Fruit fly (Drosophila melanogaster) whole organism, pupa: ENCODE measurements around the gene Usp30.
A peak's percentile ranks its signal among the peaks of the same experiment; 100 is the strongest.

Experiments used
- CG10348 ChIP-seq: fragments of 200-800 bp; sonication (Bioruptor generic); IDR thresholded peaks from 2 replicates; pipeline ENCODE4 v1.3.6; 2022; ENCODE audit warnings: missing biosample characterization, missing genetic modification characterization
- CG12605 ChIP-seq: fragments of 200-800 bp; sonication (Bioruptor generic); IDR thresholded peaks from 2 replicates; pipeline ENCODE4 v1.3.6; 2022; ENCODE audit warnings: missing biosample characterization, missing genetic modification characterization
- CG13204 ChIP-seq: fragments of 200-800 bp; sonication (Bioruptor generic); optimal IDR thresholded peaks from 2 replicates; lab custom pipeline; 2018; ENCODE audit warnings: missing biosample characterization, mild to moderate bottlenecking, missing genetic modification characterization, moderate library complexity
- CG14655 ChIP-seq: fragments of 200-800 bp; sonication (Bioruptor generic); optimal IDR thresholded peaks from 3 replicates; lab custom pipeline; 2017; ENCODE audit warnings: mild to moderate bottlenecking, missing biosample characterization, missing genetic modification reagents, missing genetic modification characterization
- CG15710 ChIP-seq: fragments of 200-800 bp; sonication (Bioruptor generic); optimal IDR thresholded peaks from 2 replicates; lab custom pipeline; 2018; ENCODE audit warnings: missing biosample characterization, mild to moderate bottlenecking, missing genetic modification characterization, moderate library complexity
- CG17806 ChIP-seq: fragments of 200-800 bp; sonication (Bioruptor generic); optimal IDR thresholded peaks from 2 replicates; lab custom pipeline; 2018; ENCODE audit warnings: missing biosample characterization, mild to moderate bottlenecking, missing genetic modification characterization, moderate library complexity
- CG32121 ChIP-seq: fragments of 200-800 bp; sonication (Bioruptor generic); IDR thresholded peaks from 2 replicates; pipeline ENCODE4 v1.3.6; 2022; ENCODE audit warnings: missing biosample characterization, missing genetic modification characterization
- CG34367 ChIP-seq: fragments of 200-800 bp; sonication (Bioruptor generic); optimal IDR thresholded peaks from 2 replicates; lab custom pipeline; 2018; ENCODE audit warnings: missing biosample characterization, mild to moderate bottlenecking, missing genetic modification characterization
- CG4496 ChIP-seq: fragments of 200-800 bp; sonication (Bioruptor generic); IDR thresholded peaks from 3 replicates; pipeline ENCODE4 v1.3.6; 2022; ENCODE audit warnings: missing biosample characterization, missing genetic modification characterization
- CG8159 ChIP-seq: fragments of 200-800 bp; sonication (Bioruptor generic); optimal IDR thresholded peaks from 3 replicates; lab custom pipeline; 2018; ENCODE audit warnings: missing biosample characterization, mild to moderate bottlenecking, missing genetic modification characterization, moderate library complexity
- CG8301 ChIP-seq: fragments of 200-800 bp; sonication (Bioruptor generic); optimal IDR thresholded peaks from 2 replicates; lab custom pipeline; 2018; ENCODE audit warnings: missing biosample characterization, mild to moderate bottlenecking, missing genetic modification characterization
- CG9948 ChIP-seq: fragments of 200-800 bp; sonication (Bioruptor generic); optimal IDR thresholded peaks from 2 replicates; lab custom pipeline; 2018; ENCODE audit warnings: missing biosample characterization, mild to moderate bottlenecking, missing genetic modification characterization, moderate library complexity
- D1 ChIP-seq: fragments of 200-800 bp; sonication (Bioruptor generic); optimal IDR thresholded peaks from 2 replicates; lab custom pipeline; 2018; ENCODE audit warnings: missing biosample characterization, mild to moderate bottlenecking, missing genetic modification characterization, moderate library complexity
- EcR ChIP-seq: fragments of 200-800 bp; sonication (Bioruptor generic); optimal IDR thresholded peaks from 3 replicates; lab custom pipeline; 2019; ENCODE audit warnings: missing biosample characterization, missing genetic modification characterization, mild to moderate bottlenecking, moderate library complexity, missing genetic modification reagents
- Ets98B ChIP-seq: fragments of 200-800 bp; sonication (Bioruptor generic); IDR thresholded peaks from 2 replicates; pipeline ENCODE4 v1.3.6; 2022; ENCODE audit warnings: missing biosample characterization, missing genetic modification characterization
- Pif1A ChIP-seq: fragments of 200-800 bp; sonication (Bioruptor generic); optimal IDR thresholded peaks from 3 replicates; lab custom pipeline; 2016; ENCODE audit warnings: missing biosample characterization, missing genetic modification characterization
- Pif1B ChIP-seq: fragments of 200-800 bp; sonication (Bioruptor generic); optimal IDR thresholded peaks from 3 replicates; lab custom pipeline; 2016; ENCODE audit warnings: missing biosample characterization, missing genetic modification characterization
- Snoo ChIP-seq: fragments of 200-800 bp; sonication (Bioruptor generic); optimal IDR thresholded peaks from 3 replicates; lab custom pipeline; 2017; ENCODE audit warnings: missing biosample characterization, mild to moderate bottlenecking, missing genetic modification characterization, inconsistent platforms
- fd96Ca ChIP-seq: fragments of 200-800 bp; sonication (Bioruptor generic); IDR thresholded peaks from 3 replicates; pipeline ENCODE4 v1.3.6; 2022; ENCODE audit warnings: missing biosample characterization, missing genetic modification characterization
- gl ChIP-seq: fragments of 200-800 bp; sonication (Bioruptor generic); optimal IDR thresholded peaks from 2 replicates; lab custom pipeline; 2018; ENCODE audit warnings: missing biosample characterization, mild to moderate bottlenecking, missing genetic modification characterization
- rn ChIP-seq: fragments of 200-800 bp; sonication (Bioruptor generic); IDR thresholded peaks from 2 replicates; pipeline ENCODE4 v1.3.6; 2022; ENCODE audit warnings: missing biosample characterization, missing genetic modification characterization

The Usp30 gene

DNA sequence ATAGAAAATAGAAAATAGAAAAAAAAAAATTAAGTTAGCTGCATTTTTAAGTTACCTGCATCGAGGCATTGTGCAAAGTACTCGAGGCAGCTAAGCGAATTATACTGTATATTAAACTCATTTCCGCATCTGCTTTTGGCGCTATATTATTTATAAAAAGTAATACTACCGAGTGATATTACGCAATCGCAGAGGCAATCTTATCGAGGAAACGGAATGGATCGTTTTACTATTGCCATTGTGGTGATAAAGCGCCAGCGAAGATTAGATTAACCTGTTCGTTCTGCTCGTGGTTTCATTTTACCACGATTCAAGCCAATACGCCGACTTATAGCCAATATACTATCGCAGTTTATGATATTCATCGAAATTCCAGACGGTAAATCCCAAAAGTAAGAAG, 4.7 kb upstream of the Usp30 start:
- TF ChIP-seq CG9948 (tag; lab: Kevin White, UChicago), result no peak
- no peak for TF ChIP-seq Pif1A (GFP tag; lab: Kevin White, UChicago)
- TF ChIP-seq Ets98B (GFP tag; lab: Robert Waterston, UW), result no peak
- no peak for TF ChIP-seq CG15710 (tag; lab: Kevin White, UChicago)
- TF ChIP-seq CG8159 (tag; lab: Kevin White, UChicago), result no peak
- TF ChIP-seq CG12605 (GFP tag; lab: Robert Waterston, UW), result no peak
- TF ChIP-seq CG14655 (GFP tag; lab: Kevin White, UChicago), result no peak
- no peak for TF ChIP-seq CG10348 (GFP tag; lab: Robert Waterston, UW)
- no peak for TF ChIP-seq CG32121 (GFP tag; lab: Robert Waterston, UW)
- no peak for TF ChIP-seq Pif1B
- TF ChIP-seq Snoo, result no peak
- TF ChIP-seq CG4496 (GFP tag; lab: Robert Waterston, UW), result no peak
- TF ChIP-seq, all 21 proteins: peak for 0

DNA sequence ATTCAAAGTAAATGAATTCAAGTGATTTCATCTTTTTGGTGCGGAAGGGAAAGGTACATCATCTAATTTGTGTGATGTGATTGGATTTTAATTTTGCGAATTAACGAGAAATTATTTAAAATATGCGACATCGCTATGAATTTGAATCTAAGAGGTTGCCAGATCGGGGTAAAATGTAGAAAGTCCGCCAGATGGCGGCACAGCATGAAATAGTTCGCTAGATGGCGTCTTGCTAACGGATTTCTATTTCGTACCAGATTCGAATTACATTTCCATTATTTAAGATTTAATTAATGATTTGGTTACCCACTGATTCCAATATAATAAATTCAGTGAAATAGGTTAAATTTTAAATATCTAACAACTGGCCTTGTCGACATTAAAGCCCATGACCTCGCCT, 3.8 kb upstream of the Usp30 start:
- 0 out of 3 replicates have a peak, but pooled peaks have one; percentile 30 for TF ChIP-seq CG4496 (GFP tag; lab: Robert Waterston, UW)
- no peak for TF ChIP-seq CG15710 (tag; lab: Kevin White, UChicago)

DNA sequence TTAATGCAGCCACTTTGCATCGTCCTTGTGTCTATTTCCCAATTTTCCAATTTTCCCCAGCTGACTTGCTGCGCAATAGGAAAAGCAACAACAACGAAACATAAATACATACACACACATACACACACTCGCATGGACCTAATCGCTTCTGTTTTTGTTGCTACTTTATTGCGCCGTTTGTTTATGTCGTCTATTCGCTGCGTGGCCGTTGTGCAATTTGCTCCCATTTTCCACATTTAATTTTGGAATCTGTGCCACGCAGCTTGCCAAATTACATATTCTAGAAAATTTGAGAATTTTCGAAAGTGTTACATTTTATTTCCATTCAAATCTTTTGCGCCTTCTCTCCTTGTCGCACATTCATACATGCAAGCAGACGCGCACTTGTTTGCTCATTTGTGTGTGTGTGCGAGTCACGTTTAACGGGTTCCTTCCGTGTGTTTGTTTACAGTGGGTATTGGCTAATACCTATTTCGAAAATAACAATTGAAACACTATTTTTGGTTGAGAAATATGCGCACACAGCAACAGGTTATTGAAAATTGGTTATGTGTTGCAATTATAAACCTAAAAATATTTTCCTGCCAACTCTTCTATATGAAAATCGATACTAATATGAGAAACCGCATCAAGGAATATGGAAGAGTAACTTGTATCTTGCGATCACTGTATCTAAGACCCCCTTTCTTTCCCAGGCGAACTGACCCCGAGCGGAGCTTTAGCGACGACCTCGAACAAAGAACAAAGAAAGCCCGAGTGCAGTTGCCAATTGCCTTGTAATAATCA, 745 bp upstream of the Usp30 start:
- TF ChIP-seq D1 (no peak), Snoo (peak; percentile 72), Ets98B (GFP tag; lab: Robert Waterston, UW) (peak; percentile 80), EcR (GFP tag; lab: Kevin White, UChicago) (peak; percentile 48), CG9948 (tag; lab: Kevin White, UChicago) (peak; percentile 74), CG17806 (tag; lab: Kevin White, UChicago) (peak; percentile 80), Pif1B (peak; percentile 86), CG32121 (GFP tag; lab: Robert Waterston, UW) (peak; percentile 79), rn (peak; percentile 60; the same call in 1 of the 2 replicates), Pif1A (GFP tag; lab: Kevin White, UChicago) (peak; percentile 77), fd96Ca (GFP tag; lab: Robert Waterston, UW) (peak; percentile 73; the same call in 2 of the 3 replicates), CG13204 (no peak), CG15710 (tag; lab: Kevin White, UChicago) (peak; percentile 76), CG14655 (GFP tag; lab: Kevin White, UChicago) (no peak), CG12605 (GFP tag; lab: Robert Waterston, UW) (peak; percentile 72), gl (tag; lab: Kevin White, UChicago) (peak; percentile 60), CG8301 (tag; lab: Kevin White, UChicago) (peak; percentile 82), CG8159 (tag; lab: Kevin White, UChicago) (peak; percentile 79), CG34367 (peak; percentile 68), CG10348 (GFP tag; lab: Robert Waterston, UW) (peak; percentile 73), CG4496 (GFP tag; lab: Robert Waterston, UW) (peak; percentile 81)
- TF ChIP-seq, all 21 proteins: peak for 18

DNA sequence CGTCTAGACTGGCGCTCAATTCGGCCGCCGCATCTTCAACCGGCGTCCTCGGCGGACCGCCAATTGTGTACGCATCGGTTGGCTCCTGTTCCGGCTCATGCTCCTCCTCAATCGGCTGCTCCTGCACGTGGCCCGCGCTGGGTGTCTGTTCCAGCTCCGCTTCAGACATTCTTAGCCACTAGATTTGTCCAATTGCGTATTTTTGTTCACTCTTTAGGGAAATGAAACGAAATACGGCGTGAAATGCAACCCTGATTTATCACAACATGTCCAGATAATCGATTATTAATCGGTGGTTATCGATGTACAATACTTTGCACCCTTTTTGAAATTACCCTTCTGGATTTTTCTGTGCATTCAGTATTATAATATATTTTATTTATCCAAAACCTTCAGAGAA, 3.0 kb downstream of the Usp30 start, which contains the start of gene mof:
mof (minus strand) TSS at position 270 of the 400 bp plus-strand sequence.
- TF ChIP-seq CG12605 (GFP tag; lab: Robert Waterston, UW) (no peak), CG9948 (tag; lab: Kevin White, UChicago) (no peak), CG10348 (GFP tag; lab: Robert Waterston, UW) (no peak), CG8301 (tag; lab: Kevin White, UChicago) (no peak), Pif1A (GFP tag; lab: Kevin White, UChicago) (no peak), EcR (GFP tag; lab: Kevin White, UChicago) (no peak), Pif1B (no peak), Ets98B (GFP tag; lab: Robert Waterston, UW) (no peak), Snoo (no peak), CG14655 (GFP tag; lab: Kevin White, UChicago) (no peak)

DNA sequence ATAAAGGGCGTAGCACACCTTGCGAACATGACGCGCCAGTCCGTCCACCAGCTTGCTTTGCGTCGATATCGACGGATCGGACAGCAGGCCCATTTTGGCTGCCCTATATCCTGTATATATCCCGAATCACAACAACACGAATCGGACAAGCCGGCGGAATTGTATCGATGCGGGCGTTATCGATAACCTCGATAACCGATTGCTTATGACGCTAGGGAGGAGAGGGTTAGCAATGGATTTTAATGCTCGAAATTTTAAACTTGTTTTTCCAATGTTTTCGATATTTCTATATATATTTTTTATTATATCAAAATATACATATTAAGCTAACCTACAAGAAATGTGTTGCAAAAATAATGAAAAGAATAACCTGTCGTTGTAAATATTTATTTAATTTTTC, 6.4 kb downstream of the Usp30 start, which contains the start of gene GAA1:
GAA1 (minus strand) TSS at position 194 of the 400 bp plus-strand sequence.
- TF ChIP-seq CG17806 (tag; lab: Kevin White, UChicago) (peak; percentile 9), rn (no peak), gl (tag; lab: Kevin White, UChicago) (no peak)

DNA sequence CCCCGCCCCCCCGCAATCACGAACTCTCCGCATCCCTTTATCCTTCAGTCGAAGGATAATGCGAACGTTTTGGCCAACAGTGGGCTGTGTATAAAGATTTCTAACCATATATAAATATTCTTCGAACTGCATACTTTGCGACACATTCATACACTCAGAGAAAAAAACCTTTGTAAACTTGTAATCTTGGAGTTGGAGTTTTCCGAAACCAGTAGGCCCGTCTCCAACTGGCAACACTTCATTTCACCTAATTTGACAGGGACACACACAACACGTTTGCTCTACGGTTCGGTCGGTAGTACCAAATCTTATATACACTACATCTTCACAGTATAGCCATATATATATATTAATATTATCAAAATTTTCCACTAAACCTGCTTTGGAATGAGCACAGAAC, 10.8 kb downstream of the Usp30 start, which contains the start of gene CG15764:
CG15764 (plus strand) TSS at position 301 of the 400 bp plus-strand sequence.
- TF ChIP-seq CG12605 (GFP tag; lab: Robert Waterston, UW), result no peak
- no peak for TF ChIP-seq CG10348 (GFP tag; lab: Robert Waterston, UW)
- no peak for TF ChIP-seq EcR (GFP tag; lab: Kevin White, UChicago)
- TF ChIP-seq CG17806 (tag; lab: Kevin White, UChicago), result no peak
- TF ChIP-seq CG14655 (GFP tag; lab: Kevin White, UChicago), result no peak
- no peak for TF ChIP-seq CG13204
- no peak for TF ChIP-seq fd96Ca (GFP tag; lab: Robert Waterston, UW)
- no peak for TF ChIP-seq CG8159 (tag; lab: Kevin White, UChicago)
- TF ChIP-seq CG9948 (tag; lab: Kevin White, UChicago), result no peak
- no peak for TF ChIP-seq D1
- no peak for TF ChIP-seq Ets98B (GFP tag; lab: Robert Waterston, UW)
- no peak for TF ChIP-seq rn
- no peak for TF ChIP-seq Pif1B
- no peak for TF ChIP-seq Snoo
- TF ChIP-seq CG34367, result no peak
